Worm (Caenorhabditis elegans) whole organism, early embryonic: Measurements from ENCODE around the gene irld-12.

Experiments
- B0310.2 ChIP-seq: sonication (generic microtip); optimal IDR thresholded peaks from 2 replicates; lab custom pipeline; 2016; ENCODE audit warnings: mild to moderate bottlenecking, missing genetic modification characterization, missing compliant biosample characterization
- ama-1 ChIP-seq: fragments of 150-350 bp; optimal IDR thresholded peaks from 2 replicates; lab custom pipeline; 2014
- ets-7 ChIP-seq: sonication (generic microtip); optimal IDR thresholded peaks from 2 replicates; lab custom pipeline; 2016; ENCODE audit warnings: missing genotype, missing genetic modification characterization, missing compliant biosample characterization
- hmg-4 ChIP-seq: fragments of 200-800 bp; sonication (Bioruptor generic); optimal IDR thresholded peaks from 2 replicates; lab custom pipeline; 2018; ENCODE audit warnings: mild to moderate bottlenecking, missing genetic modification characterization, missing compliant biosample characterization
- tbx-11 ChIP-seq: fragments of 200-800 bp; sonication (Bioruptor generic); IDR thresholded peaks from 2 replicates; pipeline ENCODE4 v1.3.6; 2022; ENCODE audit warnings: missing genetic modification characterization, missing compliant biosample characterization
- tra-4 ChIP-seq: sonication (generic microtip); optimal IDR thresholded peaks from 2 replicates; lab custom pipeline; 2017; ENCODE audit warnings: missing genetic modification characterization, missing compliant biosample characterization

ce11 chrV:2991485-2991884 is 29.7 kb downstream of the irld-12 start, which contains the start of gene srw-121:
- TF ChIP-seq hmg-4 (GFP tag; lab: Kevin White, UChicago) = no peak
- TF ChIP-seq ama-1 = no peak
- TF ChIP-seq B0310.2 = no peak
- TF ChIP-seq ets-7 (tag; lab: Kevin White, UChicago) = no peak
- no peak for TF ChIP-seq tra-4 (tag; lab: Kevin White, UChicago)
- TF ChIP-seq tbx-11 (GFP tag; lab: Robert Waterston, UW) = no peak
